Worm (Caenorhabditis elegans) whole organism, L2 larva: ENCODE data around the gene K06H6.2.

ENCODE experiments used
- aly-2 ChIP-seq: fragments of 150-350 bp; optimal IDR thresholded peaks from 2 replicates; lab custom pipeline; 2014; ENCODE audit warnings: missing biosample characterization, missing genetic modification characterization
- ceh-82 ChIP-seq: fragments of 150-350 bp; optimal IDR thresholded peaks from 2 replicates; lab custom pipeline; 2014; ENCODE audit warnings: missing biosample characterization, missing genetic modification characterization
- nhr-10 ChIP-seq: sonication (generic microtip); optimal IDR thresholded peaks from 2 replicates; lab custom pipeline; 2017; ENCODE audit warnings: missing biosample characterization, missing genetic modification characterization
- nhr-23 ChIP-seq: fragments of 150-350 bp; optimal IDR thresholded peaks from 2 replicates; lab custom pipeline; 2014; ENCODE audit warnings: missing biosample characterization, missing genetic modification reagents, missing genetic modification characterization

ce11 chrV:576070-576469, 9.5 kb upstream of the K06H6.2 start, which contains the start of gene K06H6.5:
- TF ChIP-seq nhr-23 (no peak), ceh-82 (tag; lab: Kevin White, UChicago) (no peak), aly-2 (tag; lab: Kevin White, UChicago) (no peak), nhr-10 (no peak)
